Worm (Caenorhabditis elegans): Measurements from ENCODE around the gene clec-42.
"Not testable (repeated sequence)": the region's sequence is repeated elsewhere in the genome, so short reads cannot be mapped to it uniquely, and the experiment has no call there.

DNA sequence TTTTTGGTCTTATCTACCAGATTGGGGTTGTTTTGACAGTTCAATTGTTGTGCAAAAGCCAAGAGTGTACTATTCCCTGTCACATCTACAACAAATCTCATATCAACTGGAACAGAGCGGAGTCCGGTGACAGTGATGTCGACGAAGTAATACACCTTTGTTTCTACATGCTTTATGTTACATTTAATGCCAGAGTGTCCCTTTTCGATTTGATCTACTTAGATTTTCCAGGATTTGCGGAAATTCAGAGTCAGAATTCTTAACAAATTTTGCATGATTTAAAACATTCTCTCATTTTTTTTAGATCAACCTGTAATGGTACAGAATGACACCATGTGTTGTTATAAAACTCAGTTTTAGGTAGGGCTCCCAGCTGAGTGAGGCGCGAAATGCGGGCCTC lies 25.0 kb downstream of the clec-42 start, which contains the start of gene F16H6.8:
- TF ChIP-seq ref-1 (GFP tag; conservative IDR thresholded peaks at IDR 0.05); flt-1 (GFP tag; IDR thresholded peaks at IDR 0.05); T22C8.4 (GFP tag; IDR thresholded peaks at IDR 0.05); ztf-29 (GFP tag; IDR thresholded peaks at IDR 0.05); ztf-23 (GFP tag; IDR thresholded peaks at IDR 0.05); klf-2 (GFP tag; conservative IDR thresholded peaks at IDR 0.05); tab-1 (GFP tag; IDR thresholded peaks at IDR 0.05): not testable (repeated sequence)
